Fruit fly (Drosophila melanogaster) whole organism, wandering third instar larva: ENCODE data around the gene CG32603.

Experiments used
- Abd-B ChIP-seq: fragments of >200 bp; optimal IDR thresholded peaks from 2 replicates; lab custom pipeline; 2017; ENCODE audit warnings: missing biosample characterization, missing genetic modification characterization
- CG32264 ChIP-seq: fragments of 200-800 bp; sonication (Bioruptor generic); optimal IDR thresholded peaks from 2 replicates; lab custom pipeline; 2016; ENCODE audit warnings: missing biosample characterization, missing genetic modification characterization
- CG9705 ChIP-seq: fragments of 200-800 bp; sonication (Bioruptor generic); optimal IDR thresholded peaks from 2 replicates; lab custom pipeline; 2018; ENCODE audit warnings: missing biosample characterization, mild to moderate bottlenecking, missing genetic modification characterization
- CrebA ChIP-seq: fragments of 200-800 bp; sonication (Bioruptor generic); optimal IDR thresholded peaks from 2 replicates; lab custom pipeline; 2016; ENCODE audit warnings: missing biosample characterization, mild to moderate bottlenecking, missing genetic modification characterization, borderline replicate concordance
- Dfd ChIP-seq: fragments of >200 bp; optimal IDR thresholded peaks from 2 replicates; lab custom pipeline; 2017; ENCODE audit warnings: missing biosample characterization, missing genetic modification characterization
- Dif ChIP-seq: fragments of 200-275, 200-300 bp; sonication (Bioruptor generic); optimal IDR thresholded peaks from 2 replicates; lab custom pipeline; 2018; ENCODE audit warnings: missing biosample characterization, missing genetic modification characterization; ENCODE audit not compliant: partially characterized antibody
- HLH106 ChIP-seq: fragments of 200-800 bp; optimal IDR thresholded peaks from 3 replicates; lab custom pipeline; 2019; ENCODE audit warnings: missing biosample characterization, mild to moderate bottlenecking, missing genetic modification characterization, moderate library complexity
- Hnf4 ChIP-seq: fragments of 200-800 bp; sonication (Bioruptor generic); optimal IDR thresholded peaks from 2 replicates; lab custom pipeline; 2016; ENCODE audit warnings: missing biosample characterization, mild to moderate bottlenecking, missing genetic modification characterization
- Hr78 ChIP-seq: fragments of >200 bp; optimal IDR thresholded peaks from 2 replicates; lab custom pipeline; 2017; ENCODE audit warnings: missing biosample characterization, missing genetic modification characterization
- Hr83 ChIP-seq: fragments of 200-300 bp; sonication (Bioruptor generic); optimal IDR thresholded peaks from 2 replicates; lab custom pipeline; 2016; ENCODE audit warnings: missing biosample characterization, mild to moderate bottlenecking, missing genetic modification characterization, moderate library complexity; ENCODE audit not compliant: poor library complexity, severe bottlenecking
- Jra ChIP-seq: sonication (Bioruptor generic); optimal IDR thresholded peaks from 2 replicates; lab custom pipeline; 2016; ENCODE audit warnings: missing biosample characterization, missing genetic modification characterization
- Mio ChIP-seq: sonication (Bioruptor generic); optimal IDR thresholded peaks from 2 replicates; lab custom pipeline; 2016; ENCODE audit warnings: missing biosample characterization, missing genetic modification characterization
- Myc ChIP-seq: fragments of >200 bp; optimal IDR thresholded peaks from 2 replicates; lab custom pipeline; 2017
- N ChIP-seq: fragments of >200 bp; optimal IDR thresholded peaks from 2 replicates; lab custom pipeline; 2018; ENCODE audit warnings: missing biosample characterization, missing external identifiers, missing genetic modification characterization
- OdsH ChIP-seq: fragments of 200-800 bp; sonication (Bioruptor generic); optimal IDR thresholded peaks from 2 replicates; lab custom pipeline; 2016; ENCODE audit warnings: missing biosample characterization, mild to moderate bottlenecking, missing genetic modification characterization
- Rel ChIP-seq, 2 experiments: fragments of 200-800 bp; sonication (Bioruptor generic) in 1 of 2; optimal IDR thresholded peaks; 2 replicates in 1 of 2; 3 replicates in 1 of 2; lab custom pipeline; 2016 to 2019; ENCODE audit warnings: mild to moderate bottlenecking in 2 of 2, missing biosample characterization in 2 of 2, missing genetic modification characterization in 2 of 2, moderate library complexity in 1 of 2
- Sp1 ChIP-seq: fragments of 200-800 bp; sonication (Bioruptor generic); optimal IDR thresholded peaks from 3 replicates; lab custom pipeline; 2019; ENCODE audit warnings: missing biosample characterization, mild to moderate bottlenecking, missing genetic modification characterization, moderate library complexity
- Vsx2 ChIP-seq: fragments of 200-300, 225-300 bp; sonication (Bioruptor generic); optimal IDR thresholded peaks from 2 replicates; lab custom pipeline; 2018; ENCODE audit warnings: missing biosample characterization, missing genetic modification characterization; ENCODE audit not compliant: partially characterized antibody
- br ChIP-seq: fragments of 200-800 bp; sonication (Bioruptor generic); optimal IDR thresholded peaks from 2 replicates; lab custom pipeline; 2016; ENCODE audit warnings: missing biosample characterization, missing genetic modification characterization
- brk ChIP-seq: fragments of 200-800 bp; sonication (Bioruptor generic); optimal IDR thresholded peaks from 2 replicates; lab custom pipeline; 2016; ENCODE audit warnings: missing biosample characterization, mild to moderate bottlenecking, missing genetic modification characterization
- dl ChIP-seq, 2 experiments: fragments of 175-275, 200-275 bp in 1 of 2; fragments of 200-275 bp in 1 of 2; sonication (Bioruptor generic); optimal IDR thresholded peaks; lab custom pipeline; 2018; ENCODE audit warnings: mild to moderate bottlenecking in 2 of 2, missing biosample characterization in 2 of 2, missing genetic modification characterization in 2 of 2, moderate library complexity in 2 of 2; ENCODE audit not compliant: partially characterized antibody in 2 of 2, insufficient read depth in 1 of 2
- dmrt93B ChIP-seq: fragments of 200-800 bp; sonication (Bioruptor generic); optimal IDR thresholded peaks from 2 replicates; lab custom pipeline; 2018; ENCODE audit warnings: missing biosample characterization, mild to moderate bottlenecking, missing genetic modification characterization
- dsf ChIP-seq: sonication (Bioruptor generic); optimal IDR thresholded peaks from 2 replicates; lab custom pipeline; 2016; ENCODE audit warnings: missing biosample characterization, missing genetic modification characterization, borderline replicate concordance
- ey ChIP-seq: fragments of 200-800 bp; sonication (Bioruptor generic); optimal IDR thresholded peaks from 2 replicates; lab custom pipeline; 2016; ENCODE audit warnings: missing biosample characterization, missing genetic modification characterization
- foxo ChIP-seq, 2 experiments: fragments of 200-800 bp; sonication (Bioruptor generic); optimal IDR thresholded peaks; 2 replicates in 1 of 2; 3 replicates in 1 of 2; lab custom pipeline; 2016 to 2017; ENCODE audit warnings: missing biosample characterization in 2 of 2, missing genetic modification characterization in 2 of 2
- fru ChIP-seq: fragments of 200-800 bp; sonication (Bioruptor generic); optimal IDR thresholded peaks from 3 replicates; lab custom pipeline; 2016; ENCODE audit warnings: missing biosample characterization, mild to moderate bottlenecking, missing genetic modification characterization
- h ChIP-seq: fragments of 200-800 bp; sonication (Bioruptor generic); optimal IDR thresholded peaks from 3 replicates; lab custom pipeline; 2016; ENCODE audit warnings: missing biosample characterization, mild to moderate bottlenecking, missing genetic modification characterization
- jim ChIP-seq: fragments of 175-275, 200-325 bp; sonication (Bioruptor generic); optimal IDR thresholded peaks from 2 replicates; lab custom pipeline; 2016; ENCODE audit warnings: missing biosample characterization, mild to moderate bottlenecking, missing genetic modification characterization
- lola ChIP-seq: fragments of >200 bp; optimal IDR thresholded peaks from 2 replicates; lab custom pipeline; 2017; ENCODE audit warnings: missing biosample characterization, missing genetic modification characterization
- pan ChIP-seq: fragments of >200 bp; optimal IDR thresholded peaks from 2 replicates; lab custom pipeline; 2017
- psq ChIP-seq: fragments of 200-800 bp; sonication (Bioruptor generic); optimal IDR thresholded peaks from 3 replicates; lab custom pipeline; 2017; ENCODE audit warnings: missing biosample characterization, mild to moderate bottlenecking, missing genetic modification characterization, moderate library complexity
- rgr ChIP-seq: fragments of 200-800 bp; sonication (Bioruptor generic); optimal IDR thresholded peaks from 3 replicates; lab custom pipeline; 2016; ENCODE audit warnings: missing biosample characterization, mild to moderate bottlenecking, missing genetic modification characterization
- sage ChIP-seq: fragments of 200-800 bp; sonication (Bioruptor generic); optimal IDR thresholded peaks from 2 replicates; lab custom pipeline; 2016; ENCODE audit warnings: missing biosample characterization, mild to moderate bottlenecking, missing genetic modification characterization
- sv ChIP-seq: fragments of 200-800 bp; sonication (Bioruptor generic); optimal IDR thresholded peaks from 3 replicates; lab custom pipeline; 2016; ENCODE audit warnings: missing biosample characterization, missing genetic modification characterization
- tai ChIP-seq: sonication (Bioruptor generic); optimal IDR thresholded peaks from 2 replicates; lab custom pipeline; 2016; ENCODE audit warnings: missing biosample characterization, missing genetic modification characterization
- usp ChIP-seq: fragments of >200 bp; optimal IDR thresholded peaks from 2 replicates; lab custom pipeline; 2017; ENCODE audit warnings: missing biosample characterization, missing genetic modification characterization
- woc ChIP-seq: sonication (Bioruptor generic); optimal IDR thresholded peaks from 2 replicates; lab custom pipeline; 2016; ENCODE audit warnings: missing biosample characterization, mild to moderate bottlenecking, missing genetic modification characterization

Gene CG32603

DNA sequence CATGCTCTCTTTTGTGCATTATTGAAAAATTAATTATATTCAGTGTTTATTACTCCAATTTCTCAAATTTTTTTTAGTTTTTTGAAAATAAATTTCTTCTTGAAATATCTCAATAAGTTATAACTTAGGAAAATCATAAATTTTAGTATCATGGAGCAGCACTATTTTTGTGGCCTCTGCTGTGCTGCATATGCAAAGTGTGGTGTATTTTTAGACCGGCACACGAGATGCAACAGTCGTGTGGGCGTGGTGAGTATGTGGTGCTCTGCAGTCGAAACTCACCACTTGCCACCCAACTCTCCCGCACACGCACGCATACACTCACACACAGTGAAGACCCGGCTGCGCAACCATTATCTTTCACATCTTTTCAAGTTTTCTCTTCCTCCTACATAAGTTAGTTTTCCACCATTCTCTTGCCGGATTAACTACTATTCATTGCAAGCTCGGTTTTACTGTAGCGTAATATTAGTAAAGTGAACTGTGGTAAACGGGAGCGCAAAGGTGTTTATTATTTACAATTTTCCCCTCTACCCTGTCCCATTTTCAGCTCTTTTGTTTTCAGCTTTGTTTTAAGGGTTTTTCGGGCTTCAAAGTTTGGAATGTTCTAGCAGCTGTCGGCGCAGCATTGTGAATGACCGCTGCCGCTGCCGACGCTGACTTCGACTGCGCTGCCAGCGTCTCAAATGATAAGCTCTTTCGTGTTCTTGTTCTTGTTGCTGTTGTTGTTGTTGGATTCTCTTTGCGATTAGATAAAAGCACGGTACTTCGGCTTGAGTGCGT is 24.3 kb downstream of the CG32603 start:
- TF ChIP-seq fru: peak; percentile 58
- TF ChIP-seq tai (GFP tag; lab: Kevin White, UChicago): no peak
- no peak for TF ChIP-seq dsf (GFP tag; lab: Kevin White, UChicago)
- peak; percentile 44 for TF ChIP-seq psq (GFP tag; lab: Kevin White, UChicago)
- TF ChIP-seq rgr (GFP tag; lab: Kevin White, UChicago): peak; percentile 33
- peak; percentile 68 for TF ChIP-seq Sp1 (GFP tag; lab: Kevin White, UChicago)
- TF ChIP-seq foxo (GFP tag; optimal IDR thresholded peaks at IDR 0.05; lab: Kevin White, UChicago): peak in 1 of 2 experiments; percentile 75
- peak; percentile 56 for TF ChIP-seq HLH106 (tag; lab: Kevin White, UChicago)
- peak; percentile 37 for TF ChIP-seq ey (GFP tag; lab: Kevin White, UChicago)
- TF ChIP-seq br: peak; percentile 17
- peak; percentile 69 for TF ChIP-seq h (GFP tag; lab: Kevin White, UChicago)
- peak; percentile 17 for TF ChIP-seq CG9705 (GFP tag; lab: Kevin White, UChicago)
- peak; percentile 27 for TF ChIP-seq woc (GFP tag; lab: Kevin White, UChicago)
- peak; percentile 33 for TF ChIP-seq dmrt93B (GFP tag; lab: Kevin White, UChicago)
- TF ChIP-seq usp (GFP tag; lab: Kevin White, UChicago): no peak
- TF ChIP-seq, all 38 proteins: peak for 12

DNA sequence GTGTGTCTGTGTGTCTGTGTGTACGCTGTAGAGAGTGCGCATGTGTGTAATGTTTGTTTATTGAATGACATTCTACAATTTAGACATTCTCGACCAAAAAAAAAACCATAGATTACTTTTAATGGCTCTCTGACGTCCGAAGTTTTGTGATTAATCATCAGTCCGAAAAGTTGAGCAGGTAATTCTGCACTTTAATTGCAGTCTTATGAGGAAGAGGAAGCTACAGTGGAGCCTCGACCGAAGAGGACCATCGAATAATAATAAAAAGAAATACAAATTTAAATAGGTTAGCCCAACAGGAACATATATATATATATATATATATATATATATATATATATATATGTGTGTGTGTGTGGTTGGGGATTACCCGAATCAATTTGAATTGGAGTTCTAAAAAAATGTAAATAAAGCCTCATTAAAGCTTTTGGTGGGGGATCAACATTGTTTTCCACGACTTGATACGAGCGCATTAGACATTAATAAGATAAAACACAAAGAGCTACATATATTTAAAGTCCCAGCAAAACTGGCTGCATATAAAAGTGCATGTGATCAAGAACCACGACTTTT is 24.9 kb downstream of the CG32603 start:
- TF ChIP-seq Sp1 (GFP tag; lab: Kevin White, UChicago): peak; percentile 2
- TF ChIP-seq fru: peak; percentile 2
- TF ChIP-seq dmrt93B (GFP tag; lab: Kevin White, UChicago): no peak
- TF ChIP-seq foxo (GFP tag; optimal IDR thresholded peaks at IDR 0.05; lab: Kevin White, UChicago): peak in 1 of 2 experiments; percentile 28
- TF ChIP-seq CG9705 (GFP tag; lab: Kevin White, UChicago): no peak
- no peak for TF ChIP-seq CG32264 (GFP tag; lab: Kevin White, UChicago)
- TF ChIP-seq h (GFP tag; lab: Kevin White, UChicago): peak; percentile 19
- TF ChIP-seq sage (GFP tag; lab: Kevin White, UChicago): no peak
- no peak for TF ChIP-seq jim (GFP tag; lab: Kevin White, UChicago)
- no peak for TF ChIP-seq pan (lab: Kevin White, UChicago)
- no peak for TF ChIP-seq Dfd (GFP tag; lab: Kevin White, UChicago)
- no peak for TF ChIP-seq br
- no peak for TF ChIP-seq Rel (GFP tag; optimal IDR thresholded peaks at IDR 0.05; lab: Kevin White, UChicago)
- TF ChIP-seq Rel (tag; optimal IDR thresholded peaks at IDR 0.05; lab: Kevin White, UChicago): peak; percentile 62
- TF ChIP-seq lola (GFP tag; lab: Kevin White, UChicago): no peak
- no peak for TF ChIP-seq Hnf4 (GFP tag; lab: Kevin White, UChicago)
- no peak for TF ChIP-seq Abd-B
- TF ChIP-seq Dif (GFP tag; lab: Kevin White, UChicago): no peak
- TF ChIP-seq N: no peak
- TF ChIP-seq brk: no peak
- peak; percentile 20 for TF ChIP-seq ey (GFP tag; lab: Kevin White, UChicago)

DNA sequence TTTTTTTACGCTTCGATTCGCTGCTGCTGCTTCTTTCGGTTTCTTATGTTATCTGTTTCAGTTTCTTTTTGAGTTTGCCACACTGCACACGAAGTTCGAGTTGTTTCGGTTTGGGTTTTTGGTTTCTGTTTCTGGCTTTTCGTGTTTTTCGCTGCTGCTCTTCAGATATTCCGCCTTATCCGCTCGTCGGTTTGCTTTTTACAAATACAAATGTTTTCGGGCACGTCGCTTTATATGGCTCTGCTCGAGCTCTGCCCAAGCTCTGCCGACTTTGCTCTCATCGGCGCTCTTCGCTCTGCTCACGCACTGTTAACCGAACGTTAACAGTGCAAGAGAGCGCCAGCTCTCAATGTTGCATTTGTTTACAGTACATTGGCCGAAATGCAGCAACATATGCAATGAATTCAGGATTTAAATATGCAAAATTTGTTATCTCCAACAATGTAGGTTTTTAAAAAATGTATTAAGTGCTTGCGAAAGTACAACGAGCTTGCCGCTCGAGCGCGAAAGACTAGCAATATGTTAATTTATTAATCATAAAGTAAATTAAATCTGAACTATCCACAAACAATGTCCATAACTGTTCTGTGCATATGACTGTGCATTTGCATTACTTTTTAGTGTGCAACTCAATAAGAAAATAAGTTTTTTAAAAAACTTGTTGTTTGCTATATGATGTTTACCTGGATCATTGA is 27.0 kb downstream of the CG32603 start:
- TF ChIP-seq HLH106 (tag; lab: Kevin White, UChicago) (no peak), dsf (GFP tag; lab: Kevin White, UChicago) (no peak), Vsx2 (GFP tag; lab: Kevin White, UChicago) (peak; percentile 24), fru (peak; percentile 31), Hr78 (GFP tag; lab: Kevin White, UChicago) (no peak), Mio (GFP tag; lab: Kevin White, UChicago) (no peak), Dif (GFP tag; lab: Kevin White, UChicago) (peak; percentile 66), jim (GFP tag; lab: Kevin White, UChicago) (no peak), Dfd (GFP tag; lab: Kevin White, UChicago) (no peak), CG32264 (GFP tag; lab: Kevin White, UChicago) (no peak), Sp1 (GFP tag; lab: Kevin White, UChicago) (no peak), CrebA (peak; percentile 29), Jra (GFP tag; lab: Kevin White, UChicago) (no peak), dmrt93B (GFP tag; lab: Kevin White, UChicago) (no peak), sage (GFP tag; lab: Kevin White, UChicago) (no peak), N (no peak), woc (GFP tag; lab: Kevin White, UChicago) (peak; percentile 23), pan (lab: Kevin White, UChicago) (no peak), Myc (lab: Kevin White, UChicago) (no peak), dl (GFP tag; optimal IDR thresholded peaks at IDR 0.05; lab: Kevin White, UChicago; ENCODE audit: insufficient read depth in 1 of 2, partially characterized antibody in 2 of 2) (peak in 1 of 2 experiments; percentile 44), psq (GFP tag; lab: Kevin White, UChicago) (peak; percentile 55), br (no peak), sv (no peak), tai (GFP tag; lab: Kevin White, UChicago) (no peak), brk (no peak), Hr83 (GFP tag; lab: Kevin White, UChicago) (no peak), foxo (GFP tag; optimal IDR thresholded peaks at IDR 0.05; lab: Kevin White, UChicago) (peak in 1 of 2 experiments; percentile 7), Rel (GFP tag; optimal IDR thresholded peaks at IDR 0.05; lab: Kevin White, UChicago) (no peak), Rel (tag; optimal IDR thresholded peaks at IDR 0.05; lab: Kevin White, UChicago) (peak; percentile 53), rgr (GFP tag; lab: Kevin White, UChicago) (no peak), Abd-B (no peak), h (GFP tag; lab: Kevin White, UChicago) (peak; percentile 2), OdsH (GFP tag; lab: Kevin White, UChicago) (no peak)
